Worm (Caenorhabditis elegans) whole organism, midembryonic: ENCODE results near the gene F54F2.7.

ENCODE experiments used
- T22C8.4 ChIP-seq: fragments of 200-800 bp; sonication (Bioruptor generic); IDR thresholded peaks from 2 replicates; pipeline ENCODE4 v1.3.6; 2022; ENCODE audit warnings: missing genetic modification characterization, missing compliant biosample characterization
- cog-1 ChIP-seq: sonication (generic microtip); optimal IDR thresholded peaks from 2 replicates; lab custom pipeline; 2016; ENCODE audit warnings: missing genetic modification characterization, missing compliant biosample characterization
- flt-1 ChIP-seq: fragments of 200-800 bp; sonication (Bioruptor generic); IDR thresholded peaks from 2 replicates; pipeline ENCODE4 v1.3.6; 2022; ENCODE audit warnings: missing genetic modification characterization, missing compliant biosample characterization
- klf-2 ChIP-seq: fragments of 200-800 bp; sonication (Bioruptor generic); conservative IDR thresholded peaks from 2 replicates; pipeline ENCODE4 v1.3.6; 2022; ENCODE audit warnings: missing genetic modification reagents, missing genetic modification characterization, missing compliant biosample characterization
- med-1 ChIP-seq: sonication (generic microtip); optimal IDR thresholded peaks from 2 replicates; lab custom pipeline; 2017; ENCODE audit warnings: missing genetic modification characterization, mild to moderate bottlenecking, missing compliant biosample characterization, antibody characterized with exemption, missing genetic modification reagents; ENCODE audit not compliant: insufficient read depth
- ref-1 ChIP-seq: fragments of 200-800 bp; sonication (Bioruptor generic); conservative IDR thresholded peaks from 2 replicates; pipeline ENCODE4 v1.3.6; 2022; ENCODE audit warnings: missing genetic modification reagents, missing genetic modification characterization, missing compliant biosample characterization
- tab-1 ChIP-seq: fragments of 200-800 bp; sonication (Bioruptor generic); IDR thresholded peaks from 2 replicates; pipeline ENCODE4 v1.3.6; 2022; ENCODE audit warnings: missing genetic modification characterization, missing compliant biosample characterization
- ztf-23 ChIP-seq: fragments of 200-800 bp; sonication (Bioruptor generic); IDR thresholded peaks from 2 replicates; pipeline ENCODE4 v1.3.6; 2022; ENCODE audit warnings: missing genetic modification reagents, missing genetic modification characterization, missing compliant biosample characterization
- ztf-29 ChIP-seq: fragments of 200-800 bp; sonication (Bioruptor generic); IDR thresholded peaks from 2 replicates; pipeline ENCODE4 v1.3.6; 2022; ENCODE audit warnings: missing genetic modification reagents, missing genetic modification characterization, missing compliant biosample characterization

F54F2.7 gene

DNA sequence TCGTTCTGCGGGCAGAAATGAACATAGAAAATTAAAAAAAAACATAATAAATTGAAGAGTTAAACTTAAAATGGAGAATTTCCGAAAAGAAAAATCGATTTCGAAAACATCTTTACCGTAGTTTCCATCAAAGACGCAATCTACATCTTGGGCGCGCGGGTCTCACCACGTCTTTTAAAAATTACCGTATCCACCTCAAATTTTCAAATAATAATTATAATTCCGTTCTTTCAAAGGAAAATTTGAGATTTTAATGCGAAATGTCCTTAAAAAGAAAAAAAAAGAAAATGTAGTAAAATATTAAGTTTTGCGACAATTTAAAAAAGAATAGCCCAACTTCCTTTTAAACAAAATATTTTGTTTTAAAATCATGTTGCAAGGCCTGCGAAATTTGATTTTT lies 44.0 kb downstream of the F54F2.7 start:
- TF ChIP-seq klf-2 (no peak), ztf-23 (GFP tag; lab: Robert Waterston, UW) (no peak), tab-1 (no peak), ref-1 (no peak), flt-1 (GFP tag; lab: Robert Waterston, UW) (no peak), med-1 (GFP tag; lab: Kevin White, UChicago) (no peak), cog-1 (no peak), T22C8.4 (GFP tag; lab: Robert Waterston, UW) (no peak), ztf-29 (GFP tag; lab: Robert Waterston, UW) (no peak)

DNA sequence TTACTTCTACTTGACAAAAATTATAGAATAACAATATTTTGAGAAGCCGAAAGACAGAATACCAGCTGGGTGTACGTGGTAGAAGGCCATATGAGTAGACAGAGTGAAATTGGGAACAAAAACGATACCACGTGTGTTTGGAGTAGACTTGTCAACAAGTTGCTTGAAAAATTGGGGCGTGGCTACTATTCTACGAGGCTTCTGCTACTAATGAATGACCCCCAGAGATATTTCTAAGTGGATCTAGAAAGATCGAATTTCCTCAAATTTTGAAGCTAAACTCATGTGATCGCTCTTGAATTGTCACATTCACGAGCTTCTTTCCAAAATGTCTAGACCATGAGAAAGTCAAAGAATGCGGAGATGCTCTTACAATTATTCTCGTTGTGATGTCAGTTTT lies 45.1 kb downstream of the F54F2.7 start:
- TF ChIP-seq tab-1 (no peak), med-1 (GFP tag; lab: Kevin White, UChicago) (no peak), klf-2 (no peak), ref-1 (no peak), T22C8.4 (GFP tag; lab: Robert Waterston, UW) (no peak), ztf-29 (GFP tag; lab: Robert Waterston, UW) (no peak), flt-1 (GFP tag; lab: Robert Waterston, UW) (no peak)

DNA sequence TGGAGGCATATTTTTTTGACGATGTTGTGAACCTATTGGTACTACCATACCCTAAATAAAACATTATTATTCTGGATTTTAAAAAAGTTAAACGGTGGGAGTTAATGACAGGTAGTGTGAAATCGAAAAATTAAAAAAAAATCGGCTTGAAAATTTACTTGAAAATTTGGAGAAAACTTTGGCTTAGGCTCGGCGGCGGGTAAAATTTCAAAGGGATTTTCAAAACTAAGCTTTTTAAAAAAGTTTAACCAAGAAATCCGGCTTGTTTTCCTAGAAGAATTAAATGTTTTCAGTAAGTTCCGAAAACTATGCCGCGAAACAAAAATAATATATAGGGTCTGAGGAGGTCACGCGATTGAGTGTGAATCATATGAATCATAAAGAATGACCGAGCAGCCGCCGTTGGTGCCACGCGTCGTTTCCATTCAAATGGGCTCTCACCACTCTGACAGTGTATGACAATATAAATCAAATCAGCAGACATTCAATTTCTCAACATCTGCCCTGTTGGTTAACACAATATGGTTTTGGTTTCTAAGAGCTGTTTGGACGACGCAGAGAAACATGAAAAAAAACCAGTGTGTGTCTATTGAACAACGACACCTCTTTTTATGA lies 46.0 kb downstream of the F54F2.7 start, which contains the start of gene aak-1:
Gene aak-1 (minus strand): TSS at position 51 of the 615 bp plus-strand sequence.
- TF ChIP-seq tab-1 (no peak), ztf-29 (GFP tag; lab: Robert Waterston, UW) (no peak), cog-1 (no peak), ref-1 (no peak), flt-1 (GFP tag; lab: Robert Waterston, UW) (no peak), med-1 (GFP tag; lab: Kevin White, UChicago) (no peak), ztf-23 (GFP tag; lab: Robert Waterston, UW) (no peak), T22C8.4 (GFP tag; lab: Robert Waterston, UW) (no peak), klf-2 (no peak)
